Worm (Caenorhabditis elegans): ENCODE data around the gene enu-3.6.

The enu-3.6 gene

DNA sequence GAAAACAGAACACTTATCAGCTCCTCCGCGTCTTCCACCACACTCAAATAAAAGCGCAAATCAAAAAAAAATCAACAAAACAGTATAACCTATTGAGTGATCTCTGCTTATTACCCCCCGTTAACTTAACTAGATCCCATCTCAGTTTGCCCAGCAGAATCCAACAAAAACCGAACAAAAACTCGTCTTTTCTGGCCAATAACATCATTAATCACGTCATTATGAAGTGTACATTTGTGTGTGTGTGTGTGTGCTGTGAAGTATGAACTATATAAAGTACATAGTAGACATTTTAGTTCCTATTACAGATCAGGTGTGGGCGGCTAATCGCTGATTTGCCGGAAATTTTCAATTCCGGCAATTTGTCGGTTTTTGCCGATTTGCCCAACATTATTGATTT lies 32.2 kb upstream of the enu-3.6 start:
- TF ChIP-seq nhr-43 (tag; optimal IDR thresholded peaks at IDR 0.05; ENCODE audit: poor library complexity, severe bottlenecking), result peak; percentile 16
- peak; percentile 5 for TF ChIP-seq lsy-12 (tag; optimal IDR thresholded peaks at IDR 0.05)
- TF ChIP-seq nhr-23 (tag; optimal IDR thresholded peaks at IDR 0.05), result peak; percentile 12
- TF ChIP-seq pqm-1 (tag; optimal IDR thresholded peaks at IDR 0.05), result peak; percentile 38
- peak; percentile 62 for TF ChIP-seq ama-1 (optimal IDR thresholded peaks at IDR 0.05)
- TF ChIP-seq snpc-4 (tag; optimal IDR thresholded peaks at IDR 0.05), result no peak
- no peak for TF ChIP-seq pha-4 (tag; optimal IDR thresholded peaks at IDR 0.05)

DNA sequence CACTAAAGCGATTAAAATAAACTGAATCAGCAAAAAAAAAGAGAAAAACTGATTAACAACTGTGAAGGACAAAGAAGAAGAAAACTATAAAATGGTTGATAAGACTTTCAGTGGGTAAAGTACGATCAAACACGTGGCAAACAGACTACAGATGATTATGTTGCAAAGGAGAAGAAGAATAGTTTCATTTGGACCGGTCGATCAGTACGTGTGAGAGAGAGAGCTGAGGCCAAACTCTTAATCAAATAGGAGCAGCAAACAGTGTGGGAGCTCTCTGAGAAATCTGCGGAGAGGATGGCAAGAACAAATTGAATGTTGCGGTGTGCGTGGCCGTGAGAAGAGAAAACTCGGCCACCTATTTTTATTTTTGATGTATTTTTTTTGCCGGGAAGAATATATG lies 31.2 kb upstream of the enu-3.6 start:
- TF ChIP-seq pha-4 (tag; optimal IDR thresholded peaks at IDR 0.05), result peak; percentile 61
- TF ChIP-seq pqm-1 (tag; optimal IDR thresholded peaks at IDR 0.05), result peak; percentile 93
- TF ChIP-seq aly-2 (tag; optimal IDR thresholded peaks at IDR 0.05), result no peak
- no peak for TF ChIP-seq nhr-43 (tag; optimal IDR thresholded peaks at IDR 0.05; ENCODE audit: poor library complexity, severe bottlenecking)
- peak; percentile 22 for TF ChIP-seq mdl-1 (tag; optimal IDR thresholded peaks at IDR 0.05)
- no peak for TF ChIP-seq lin-39 (tag; optimal IDR thresholded peaks at IDR 0.05)
- peak; percentile 81 for TF ChIP-seq elt-2 (tag; optimal IDR thresholded peaks at IDR 0.05)
- no peak for TF ChIP-seq hmg-11 (tag; optimal IDR thresholded peaks at IDR 0.05)
- peak; percentile 3 for TF ChIP-seq ceh-28 (tag; optimal IDR thresholded peaks at IDR 0.05)
- TF ChIP-seq eor-1 (tag; optimal IDR thresholded peaks at IDR 0.05), result no peak
- TF ChIP-seq ceh-9 (tag; optimal IDR thresholded peaks at IDR 0.05), result no peak
- TF ChIP-seq nhr-11 (tag; optimal IDR thresholded peaks at IDR 0.05), result no peak
- peak; percentile 2 for TF ChIP-seq nhr-25 (tag; optimal IDR thresholded peaks at IDR 0.05)
- no peak for TF ChIP-seq snpc-4 (tag; optimal IDR thresholded peaks at IDR 0.05)
- no peak for TF ChIP-seq fkh-2 (tag; optimal IDR thresholded peaks at IDR 0.05)
- TF ChIP-seq jun-1 (tag; optimal IDR thresholded peaks at IDR 0.05), result peak; percentile 43
- peak; percentile 9 for TF ChIP-seq ama-1 (optimal IDR thresholded peaks at IDR 0.05)
- TF ChIP-seq ceh-82 (tag; optimal IDR thresholded peaks at IDR 0.05), result no peak
- TF ChIP-seq nhr-76 (tag; optimal IDR thresholded peaks at IDR 0.05), result no peak
- no peak for TF ChIP-seq ztf-4 (tag; optimal IDR thresholded peaks at IDR 0.05)
- no peak for TF ChIP-seq ZK546.5 (tag; optimal IDR thresholded peaks at IDR 0.05)
- no peak for TF ChIP-seq nhr-12 (tag; optimal IDR thresholded peaks at IDR 0.05)
- TF ChIP-seq mml-1 (tag; optimal IDR thresholded peaks at IDR 0.05), result no peak
- no peak for TF ChIP-seq skn-1 (tag; optimal IDR thresholded peaks at IDR 0.05)
- TF ChIP-seq sea-2 (GFP tag; optimal IDR thresholded peaks at IDR 0.05), result no peak
- TF ChIP-seq egl-5 (tag; optimal IDR thresholded peaks at IDR 0.05), result no peak
- TF ChIP-seq nhr-77 (tag; optimal IDR thresholded peaks at IDR 0.05), result no peak
- TF ChIP-seq unc-39 (tag; optimal IDR thresholded peaks at IDR 0.05), result no peak
- TF ChIP-seq nhr-28 (tag; optimal IDR thresholded peaks at IDR 0.05), result no peak
- no peak for TF ChIP-seq unc-62 (GFP tag; optimal IDR thresholded peaks at IDR 0.05)
- no peak for TF ChIP-seq R02D3.7 (tag; optimal IDR thresholded peaks at IDR 0.05)
- no peak for TF ChIP-seq nhr-23 (tag; optimal IDR thresholded peaks at IDR 0.05)
- no peak for TF ChIP-seq zag-1 (tag; optimal IDR thresholded peaks at IDR 0.05)

DNA sequence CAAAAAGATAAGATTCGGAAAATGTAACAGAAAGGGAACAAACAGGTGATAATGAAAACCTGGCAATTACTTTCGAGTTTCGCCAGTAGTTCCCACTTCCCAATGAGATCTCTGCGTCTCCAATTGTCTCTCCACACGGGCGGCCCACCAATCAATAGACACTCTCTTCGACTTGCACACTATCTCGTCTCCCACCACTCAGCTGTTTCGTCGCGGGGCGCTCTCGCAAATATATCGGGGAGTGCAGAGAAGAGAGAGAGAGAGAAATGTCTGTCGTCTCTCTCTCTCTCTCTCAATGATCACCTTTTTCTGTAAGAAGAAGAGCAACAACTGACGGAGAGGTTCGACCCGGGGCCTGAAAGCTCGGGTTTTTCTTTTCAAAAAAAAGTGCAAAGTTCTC lies 30.1 kb upstream of the enu-3.6 start:
- TF ChIP-seq ceh-28 (tag; optimal IDR thresholded peaks at IDR 0.05), result peak; percentile 95
- peak; percentile 56 for TF ChIP-seq R02D3.7 (tag; optimal IDR thresholded peaks at IDR 0.05)
- TF ChIP-seq zag-1 (tag; optimal IDR thresholded peaks at IDR 0.05), result no peak
- TF ChIP-seq nhr-23 (tag; optimal IDR thresholded peaks at IDR 0.05), result peak; percentile 75
- TF ChIP-seq nhr-237 (tag; optimal IDR thresholded peaks at IDR 0.05), result no peak
- TF ChIP-seq eor-1 (tag; optimal IDR thresholded peaks at IDR 0.05), result no peak
- TF ChIP-seq nhr-76 (tag; optimal IDR thresholded peaks at IDR 0.05), result no peak
- no peak for TF ChIP-seq ceh-9 (tag; optimal IDR thresholded peaks at IDR 0.05)
- TF ChIP-seq nhr-28 (tag; optimal IDR thresholded peaks at IDR 0.05), result no peak
- TF ChIP-seq ceh-82 (tag; optimal IDR thresholded peaks at IDR 0.05), result peak; percentile 45
- no peak for TF ChIP-seq mml-1 (tag; optimal IDR thresholded peaks at IDR 0.05)
- peak; percentile 71 for TF ChIP-seq lsy-12 (tag; optimal IDR thresholded peaks at IDR 0.05)
- peak; percentile 81 for TF ChIP-seq nhr-25 (tag; optimal IDR thresholded peaks at IDR 0.05)
- no peak for TF ChIP-seq daf-12 (tag; optimal IDR thresholded peaks at IDR 0.05)
- TF ChIP-seq pha-4 (tag; optimal IDR thresholded peaks at IDR 0.05), result peak; percentile 88
- no peak for TF ChIP-seq nhr-77 (tag; optimal IDR thresholded peaks at IDR 0.05)
- peak; percentile 50 for TF ChIP-seq snpc-4 (tag; optimal IDR thresholded peaks at IDR 0.05)
- no peak for TF ChIP-seq unc-62 (GFP tag; optimal IDR thresholded peaks at IDR 0.05)
- TF ChIP-seq lin-39 (tag; optimal IDR thresholded peaks at IDR 0.05), result peak; percentile 86
- TF ChIP-seq ztf-4 (tag; optimal IDR thresholded peaks at IDR 0.05), result no peak
- peak; percentile 6 for TF ChIP-seq nhr-11 (tag; optimal IDR thresholded peaks at IDR 0.05)
- peak; percentile 29 for TF ChIP-seq egl-27 (tag; optimal IDR thresholded peaks at IDR 0.05)
- TF ChIP-seq egl-5 (tag; optimal IDR thresholded peaks at IDR 0.05), result peak; percentile 82
- peak; percentile 68 for TF ChIP-seq pqm-1 (tag; optimal IDR thresholded peaks at IDR 0.05)
- TF ChIP-seq hmg-11 (tag; optimal IDR thresholded peaks at IDR 0.05), result peak; percentile 98
- TF ChIP-seq mdl-1 (tag; optimal IDR thresholded peaks at IDR 0.05), result peak; percentile 70
- TF ChIP-seq fkh-2 (tag; optimal IDR thresholded peaks at IDR 0.05), result no peak
- TF ChIP-seq nhr-43 (tag; optimal IDR thresholded peaks at IDR 0.05; ENCODE audit: poor library complexity, severe bottlenecking), result peak; percentile 22
- no peak for TF ChIP-seq elt-3 (tag; optimal IDR thresholded peaks at IDR 0.05)
- peak; percentile 35 for TF ChIP-seq ama-1 (optimal IDR thresholded peaks at IDR 0.05)
- peak; percentile 20 for TF ChIP-seq skn-1 (tag; optimal IDR thresholded peaks at IDR 0.05)
- no peak for TF ChIP-seq fos-1 (tag; optimal IDR thresholded peaks at IDR 0.05)
- peak; percentile 29 for TF ChIP-seq fkh-10 (GFP tag; optimal IDR thresholded peaks at IDR 0.05)
- no peak for TF ChIP-seq ztf-11 (tag; optimal IDR thresholded peaks at IDR 0.05)
- TF ChIP-seq aly-2 (tag; optimal IDR thresholded peaks at IDR 0.05), result no peak
- TF ChIP-seq nhr-12 (tag; optimal IDR thresholded peaks at IDR 0.05), result no peak
- TF ChIP-seq elt-1 (tag; optimal IDR thresholded peaks at IDR 0.05), result peak; percentile 1
- TF ChIP-seq tbx-2 (tag; optimal IDR thresholded peaks at IDR 0.05), result peak; percentile 33
- TF ChIP-seq jun-1 (tag; optimal IDR thresholded peaks at IDR 0.05), result peak; percentile 87
- TF ChIP-seq ZK546.5 (tag; optimal IDR thresholded peaks at IDR 0.05), result no peak
- no peak for TF ChIP-seq ceh-16 (tag; optimal IDR thresholded peaks at IDR 0.05)
- no peak for TF ChIP-seq sea-2 (GFP tag; optimal IDR thresholded peaks at IDR 0.05)
- TF ChIP-seq unc-39 (tag; optimal IDR thresholded peaks at IDR 0.05), result no peak
- TF ChIP-seq elt-2 (tag; optimal IDR thresholded peaks at IDR 0.05), result peak; percentile 86
